Worm (Caenorhabditis elegans) whole organism, early embryonic: ENCODE data around the gene tsp-17.

Source experiments
- ceh-36 ChIP-seq: sonication (generic microtip); optimal IDR thresholded peaks from 2 replicates; lab custom pipeline; 2016; ENCODE audit warnings: missing genetic modification characterization, inconsistent platforms, missing compliant biosample characterization
- scrt-1 ChIP-seq: fragments of 200-800 bp; sonication (Bioruptor generic); IDR thresholded peaks from 2 replicates; pipeline ENCODE4 v1.3.6; 2022; ENCODE audit warnings: missing genetic modification characterization, missing compliant biosample characterization
- tbx-37 ChIP-seq: fragments of 200-800 bp; sonication (Bioruptor generic); conservative IDR thresholded peaks from 2 replicates; pipeline ENCODE4 v1.3.6; 2022; ENCODE audit warnings: missing genetic modification reagents, missing genetic modification characterization, missing compliant biosample characterization
- tra-4 ChIP-seq: sonication (generic microtip); optimal IDR thresholded peaks from 2 replicates; lab custom pipeline; 2017; ENCODE audit warnings: missing genetic modification characterization, missing compliant biosample characterization

The tsp-17 gene

DNA sequence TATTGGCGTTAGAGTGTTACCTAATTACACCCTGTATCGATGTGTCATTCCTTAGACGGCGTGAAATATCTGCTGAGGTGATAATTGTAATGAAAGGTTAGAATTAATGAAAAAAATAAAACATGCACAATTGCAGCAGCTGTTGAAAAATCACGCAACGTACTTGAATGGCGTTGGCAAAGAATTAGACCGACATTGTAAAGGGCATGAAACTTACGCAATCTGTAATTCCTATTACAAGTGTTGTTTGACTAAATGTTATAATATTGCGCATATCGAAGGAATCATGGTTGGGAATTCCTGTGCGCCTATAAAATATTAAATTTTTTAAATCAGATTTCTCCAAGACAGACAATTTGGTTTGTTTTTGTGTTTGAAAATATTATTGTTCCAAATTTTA, 52.8 kb downstream of the tsp-17 start, which contains the start of gene tag-18:
tag-18 (minus strand) TSS at position 305 of the 400 bp plus-strand sequence.
- TF ChIP-seq tra-4 (tag; lab: Kevin White, UChicago), result no peak
- TF ChIP-seq scrt-1 (GFP tag; lab: Robert Waterston, UW), result no peak
- no peak for TF ChIP-seq tbx-37 (GFP tag; lab: Robert Waterston, UW)
- TF ChIP-seq ceh-36 (tag; lab: Kevin White, UChicago), result no peak
